Worm (Caenorhabditis elegans) whole organism, early embryonic: ENCODE results near the gene srd-39.

Experiments used
- B0310.2 ChIP-seq: sonication (generic microtip); optimal IDR thresholded peaks from 2 replicates; lab custom pipeline; 2016; ENCODE audit warnings: mild to moderate bottlenecking, missing genetic modification characterization, missing compliant biosample characterization
- F13C5.2 ChIP-seq: sonication (generic microtip); optimal IDR thresholded peaks from 2 replicates; lab custom pipeline; 2017; ENCODE audit warnings: mild to moderate bottlenecking, missing genetic modification characterization, inconsistent platforms, missing compliant biosample characterization
- aly-1 ChIP-seq: sonication (generic microtip); optimal IDR thresholded peaks from 2 replicates; lab custom pipeline; 2016; ENCODE audit warnings: missing genetic modification characterization, missing compliant biosample characterization
- ama-1 ChIP-seq: fragments of 150-350 bp; optimal IDR thresholded peaks from 2 replicates; lab custom pipeline; 2014
- ceh-13 ChIP-seq: fragments of 200-800 bp; sonication (Bioruptor generic); optimal IDR thresholded peaks from 2 replicates; lab custom pipeline; 2018; ENCODE audit warnings: mild to moderate bottlenecking, missing genetic modification characterization, missing compliant biosample characterization
- ceh-36 ChIP-seq: sonication (generic microtip); optimal IDR thresholded peaks from 2 replicates; lab custom pipeline; 2016; ENCODE audit warnings: missing genetic modification characterization, inconsistent platforms, missing compliant biosample characterization
- ets-7 ChIP-seq: sonication (generic microtip); optimal IDR thresholded peaks from 2 replicates; lab custom pipeline; 2016; ENCODE audit warnings: missing genotype, missing genetic modification characterization, missing compliant biosample characterization
- flt-1 ChIP-seq: fragments of 200-800 bp; sonication (Bioruptor generic); IDR thresholded peaks from 2 replicates; pipeline ENCODE4 v1.3.6; 2022; ENCODE audit warnings: missing genetic modification characterization, missing compliant biosample characterization
- hmbx-1 ChIP-seq: sonication (generic microtip); optimal IDR thresholded peaks from 2 replicates; lab custom pipeline; 2016; ENCODE audit warnings: mild to moderate bottlenecking, missing genetic modification characterization, missing compliant biosample characterization
- hmg-4 ChIP-seq: fragments of 200-800 bp; sonication (Bioruptor generic); optimal IDR thresholded peaks from 2 replicates; lab custom pipeline; 2018; ENCODE audit warnings: mild to moderate bottlenecking, missing genetic modification characterization, missing compliant biosample characterization
- hnd-1 ChIP-seq: sonication (generic microtip); optimal IDR thresholded peaks from 2 replicates; lab custom pipeline; 2016; ENCODE audit warnings: missing genetic modification characterization, missing compliant biosample characterization
- pes-1 ChIP-seq: fragments of 200-800 bp; sonication (Bioruptor generic); IDR thresholded peaks from 2 replicates; pipeline ENCODE4 v1.3.6; 2022; ENCODE audit warnings: missing genetic modification reagents, missing genetic modification characterization, missing compliant biosample characterization
- scrt-1 ChIP-seq: fragments of 200-800 bp; sonication (Bioruptor generic); IDR thresholded peaks from 2 replicates; pipeline ENCODE4 v1.3.6; 2022; ENCODE audit warnings: missing genetic modification characterization, missing compliant biosample characterization
- sea-1 ChIP-seq: fragments of 200-800 bp; sonication (Bioruptor generic); conservative IDR thresholded peaks from 2 replicates; pipeline ENCODE4 v1.3.6; 2022; ENCODE audit warnings: missing genetic modification characterization, missing compliant biosample characterization
- tbx-11 ChIP-seq: fragments of 200-800 bp; sonication (Bioruptor generic); IDR thresholded peaks from 2 replicates; pipeline ENCODE4 v1.3.6; 2022; ENCODE audit warnings: missing genetic modification characterization, missing compliant biosample characterization
- tbx-37 ChIP-seq: fragments of 200-800 bp; sonication (Bioruptor generic); conservative IDR thresholded peaks from 2 replicates; pipeline ENCODE4 v1.3.6; 2022; ENCODE audit warnings: missing genetic modification reagents, missing genetic modification characterization, missing compliant biosample characterization
- tra-4 ChIP-seq: sonication (generic microtip); optimal IDR thresholded peaks from 2 replicates; lab custom pipeline; 2017; ENCODE audit warnings: missing genetic modification characterization, missing compliant biosample characterization

Gene srd-39

ce11 chrX:13291506-13291905, 8.9 kb downstream of the srd-39 start, which contains the start of gene srd-38:
TSS of gene srd-38 (plus strand) at chrX:13291806.
- TF ChIP-seq scrt-1 (GFP tag; lab: Robert Waterston, UW) (no peak), F13C5.2 (no peak), ceh-13 (no peak), aly-1 (tag; lab: Kevin White, UChicago) (no peak), sea-1 (GFP tag; lab: Robert Waterston, UW) (no peak), hnd-1 (tag; lab: Kevin White, UChicago) (no peak), ceh-36 (tag; lab: Kevin White, UChicago) (no peak), hmbx-1 (tag; lab: Kevin White, UChicago) (no peak), tbx-11 (GFP tag; lab: Robert Waterston, UW) (no peak), B0310.2 (tag; lab: Kevin White, UChicago) (no peak), ama-1 (no peak), pes-1 (GFP tag; lab: Robert Waterston, UW) (no peak)

ce11 chrX:13290531-13290930, 9.9 kb downstream of the srd-39 start, which contains the start of gene R04D3.3:
TSS of gene R04D3.3 (minus strand) at chrX:13290631.
- TF ChIP-seq tra-4 (tag; lab: Kevin White, UChicago): no peak
- no peak for TF ChIP-seq hnd-1 (tag; lab: Kevin White, UChicago)
- no peak for TF ChIP-seq tbx-37 (GFP tag; lab: Robert Waterston, UW)
- no peak for TF ChIP-seq ceh-36 (tag; lab: Kevin White, UChicago)
- no peak for TF ChIP-seq pes-1 (GFP tag; lab: Robert Waterston, UW)
- no peak for TF ChIP-seq ama-1
- TF ChIP-seq ets-7: no peak
- TF ChIP-seq tbx-11 (GFP tag; lab: Robert Waterston, UW): no peak
- TF ChIP-seq B0310.2 (tag; lab: Kevin White, UChicago): no peak
- no peak for TF ChIP-seq aly-1 (tag; lab: Kevin White, UChicago)

- no peak for TF ChIP-seq B0310.2 (tag; lab: Kevin White, UChicago)
- TF ChIP-seq tbx-11 (GFP tag; lab: Robert Waterston, UW): no peak
- TF ChIP-seq ama-1: no peak
- no peak for TF ChIP-seq sea-1 (GFP tag; lab: Robert Waterston, UW)
- TF ChIP-seq ceh-13: no peak
- no peak for TF ChIP-seq aly-1 (tag; lab: Kevin White, UChicago)
- TF ChIP-seq ceh-36 (tag; lab: Kevin White, UChicago): no peak
- no peak for TF ChIP-seq tbx-37 (GFP tag; lab: Robert Waterston, UW)
- no peak for TF ChIP-seq hmg-4 (GFP tag; lab: Kevin White, UChicago)
Measured at ce11 chrX:13288715-13289114, 11.7 kb downstream of the srd-39 start, which contains the start of gene R04D3.4. TSS of gene R04D3.4 (minus strand) at chrX:13288815.

ce11 chrX:13286533-13286932, 13.9 kb downstream of the srd-39 start, which contains the start of gene R04D3.2:
TSS of gene R04D3.2 (minus strand) at chrX:13286633.
- no peak for TF ChIP-seq tra-4 (tag; lab: Kevin White, UChicago)
- no peak for TF ChIP-seq hmbx-1 (tag; lab: Kevin White, UChicago)
- no peak for TF ChIP-seq flt-1 (GFP tag; lab: Robert Waterston, UW)
- no peak for TF ChIP-seq F13C5.2

ce11 chrX:13284618-13285017, 15.8 kb downstream of the srd-39 start:
- TF ChIP-seq ceh-13: no peak
- no peak for TF ChIP-seq ets-7
- no peak for TF ChIP-seq aly-1 (tag; lab: Kevin White, UChicago)
- no peak for TF ChIP-seq B0310.2 (tag; lab: Kevin White, UChicago)
- no peak for TF ChIP-seq ceh-36 (tag; lab: Kevin White, UChicago)
- no peak for TF ChIP-seq pes-1 (GFP tag; lab: Robert Waterston, UW)
- no peak for TF ChIP-seq hmbx-1 (tag; lab: Kevin White, UChicago)
- TF ChIP-seq tbx-37 (GFP tag; lab: Robert Waterston, UW): no peak
- TF ChIP-seq tra-4 (tag; lab: Kevin White, UChicago): no peak
- no peak for TF ChIP-seq ama-1
- TF ChIP-seq flt-1 (GFP tag; lab: Robert Waterston, UW): no peak
- no peak for TF ChIP-seq F13C5.2
- TF ChIP-seq scrt-1 (GFP tag; lab: Robert Waterston, UW): no peak
- TF ChIP-seq hnd-1 (tag; lab: Kevin White, UChicago): no peak
- TF ChIP-seq tbx-11 (GFP tag; lab: Robert Waterston, UW): no peak
- no peak for TF ChIP-seq hmg-4 (GFP tag; lab: Kevin White, UChicago)
- TF ChIP-seq sea-1 (GFP tag; lab: Robert Waterston, UW): no peak

- no peak for TF ChIP-seq scrt-1 (GFP tag; lab: Robert Waterston, UW)
- TF ChIP-seq hmbx-1 (tag; lab: Kevin White, UChicago): no peak
- no peak for TF ChIP-seq ama-1
- no peak for TF ChIP-seq pes-1 (GFP tag; lab: Robert Waterston, UW)
- no peak for TF ChIP-seq ceh-36 (tag; lab: Kevin White, UChicago)
- no peak for TF ChIP-seq hmg-4 (GFP tag; lab: Kevin White, UChicago)
- TF ChIP-seq tbx-37 (GFP tag; lab: Robert Waterston, UW): no peak
- no peak for TF ChIP-seq flt-1 (GFP tag; lab: Robert Waterston, UW)
- TF ChIP-seq hnd-1 (tag; lab: Kevin White, UChicago): no peak
- no peak for TF ChIP-seq aly-1 (tag; lab: Kevin White, UChicago)
Measured at ce11 chrX:13284091-13284490, 16.3 kb downstream of the srd-39 start, which contains the start of gene cyp-14A4. TSS of gene cyp-14A4 (minus strand) at chrX:13284197.

ce11 chrX:13283462-13283861, 16.9 kb downstream of the srd-39 start:
- TF ChIP-seq ceh-36 (tag; lab: Kevin White, UChicago) (no peak), ama-1 (no peak), F13C5.2 (no peak), tra-4 (tag; lab: Kevin White, UChicago) (no peak), hmbx-1 (tag; lab: Kevin White, UChicago) (no peak), hnd-1 (tag; lab: Kevin White, UChicago) (no peak), tbx-11 (GFP tag; lab: Robert Waterston, UW) (no peak), B0310.2 (tag; lab: Kevin White, UChicago) (no peak), flt-1 (GFP tag; lab: Robert Waterston, UW) (no peak), pes-1 (GFP tag; lab: Robert Waterston, UW) (no peak), aly-1 (tag; lab: Kevin White, UChicago) (no peak), tbx-37 (GFP tag; lab: Robert Waterston, UW) (no peak), ceh-13 (no peak), hmg-4 (GFP tag; lab: Kevin White, UChicago) (no peak), scrt-1 (GFP tag; lab: Robert Waterston, UW) (no peak), ets-7 (no peak)
